Fruit fly (Drosophila melanogaster) whole organism, embryonic: ENCODE data around the gene MRP.
A peak's percentile ranks its signal among the peaks of the same experiment; 100 is the strongest.

Experiments used
- Aef1 ChIP-seq: fragments of 200-800 bp; sonication (Bioruptor generic); IDR thresholded peaks from 3 replicates; pipeline ENCODE4 v1.3.6; 2022; ENCODE audit warnings: missing biosample characterization, missing genetic modification characterization
- Atf6 ChIP-seq: fragments of 200-800 bp; sonication (Bioruptor generic); IDR thresholded peaks from 2 replicates; pipeline ENCODE4 v1.3.6; 2022; ENCODE audit warnings: missing biosample characterization, missing genetic modification characterization
- B-H2 ChIP-seq: fragments of 200-800 bp; sonication (Bioruptor generic); optimal IDR thresholded peaks from 2 replicates; lab custom pipeline; 2018; ENCODE audit warnings: missing biosample characterization, mild to moderate bottlenecking, missing genetic modification characterization
- CG10147 ChIP-seq: fragments of 200-800 bp; sonication (Bioruptor generic); optimal IDR thresholded peaks from 2 replicates; lab custom pipeline; 2019; ENCODE audit warnings: missing biosample characterization, mild to moderate bottlenecking, missing genetic modification characterization, moderate library complexity
- CG10267 ChIP-seq: fragments of 200-800 bp; sonication (Bioruptor generic); optimal IDR thresholded peaks from 2 replicates; lab custom pipeline; 2018; ENCODE audit warnings: missing biosample characterization, mild to moderate bottlenecking, missing genetic modification characterization, moderate library complexity
- CG10654 ChIP-seq: fragments of 200-800 bp; sonication (Bioruptor generic); optimal IDR thresholded peaks from 2 replicates; lab custom pipeline; 2016; ENCODE audit warnings: missing biosample characterization, missing genetic modification characterization
- CG11723 ChIP-seq: fragments of 200-800 bp; sonication (Bioruptor generic); optimal IDR thresholded peaks from 2 replicates; lab custom pipeline; 2017; ENCODE audit warnings: missing biosample characterization, mild to moderate bottlenecking, missing genetic modification characterization
- CG12219 ChIP-seq: fragments of 200-800 bp; sonication (Bioruptor generic); optimal IDR thresholded peaks from 3 replicates; lab custom pipeline; 2018; ENCODE audit warnings: missing biosample characterization, mild to moderate bottlenecking, missing genetic modification characterization
- CG12299 ChIP-seq: fragments of 200-800 bp; sonication (Bioruptor generic); optimal IDR thresholded peaks from 2 replicates; lab custom pipeline; 2018; ENCODE audit warnings: missing biosample characterization, mild to moderate bottlenecking, missing genetic modification characterization
- CG14667 ChIP-seq: fragments of 200-800 bp; sonication (Bioruptor generic); IDR thresholded peaks from 2 replicates; pipeline ENCODE4 v1.3.6; 2022; ENCODE audit warnings: missing biosample characterization, missing genetic modification characterization
- CG14710 ChIP-seq: fragments of 200-800 bp; sonication (Bioruptor generic); optimal IDR thresholded peaks from 3 replicates; lab custom pipeline; 2019; ENCODE audit warnings: missing biosample characterization, mild to moderate bottlenecking, missing genetic modification characterization, moderate library complexity
- CG14860 ChIP-seq: fragments of 200-800 bp; sonication (Bioruptor generic); IDR thresholded peaks from 3 replicates; pipeline ENCODE4 v1.3.6; 2022; ENCODE audit warnings: missing biosample characterization, missing genetic modification characterization; ENCODE audit not compliant: partially characterized antibody
- CG15696 ChIP-seq: fragments of 200-800 bp; sonication (Bioruptor generic); optimal IDR thresholded peaks from 2 replicates; lab custom pipeline; 2019; ENCODE audit warnings: missing biosample characterization, mild to moderate bottlenecking, missing genetic modification characterization, moderate library complexity
- CG17802 ChIP-seq: fragments of 200-800 bp; sonication (Bioruptor generic); optimal IDR thresholded peaks from 2 replicates; lab custom pipeline; 2018; ENCODE audit warnings: missing biosample characterization, mild to moderate bottlenecking, missing genetic modification characterization, moderate library complexity
- CG18476 ChIP-seq: fragments of 200-800 bp; sonication (Bioruptor generic); optimal IDR thresholded peaks from 2 replicates; lab custom pipeline; 2016; ENCODE audit warnings: missing biosample characterization, mild to moderate bottlenecking, missing genetic modification characterization
- CG30020 ChIP-seq: fragments of 200-800 bp; optimal IDR thresholded peaks from 2 replicates; lab custom pipeline; 2019; ENCODE audit warnings: missing biosample characterization, mild to moderate bottlenecking, missing genetic modification characterization, moderate library complexity
- CG30403 ChIP-seq: fragments of 200-800 bp; sonication (Bioruptor generic); optimal IDR thresholded peaks from 3 replicates; lab custom pipeline; 2016; ENCODE audit warnings: missing biosample characterization, missing genetic modification characterization
- CG3065 ChIP-seq: fragments of 200-800 bp; sonication (Bioruptor generic); optimal IDR thresholded peaks from 2 replicates; lab custom pipeline; 2016; ENCODE audit warnings: missing biosample characterization, missing genetic modification characterization
- CG4404 ChIP-seq: fragments of 200-800 bp; sonication (Bioruptor generic); IDR thresholded peaks from 2 replicates; pipeline ENCODE4 v1.3.6; 2022; ENCODE audit warnings: missing biosample characterization, missing genetic modification characterization
- CG4424 ChIP-seq: fragments of 200-800 bp; sonication (Bioruptor generic); optimal IDR thresholded peaks from 3 replicates; lab custom pipeline; 2016; ENCODE audit warnings: missing biosample characterization, missing genetic modification characterization
- CG5953 ChIP-seq: fragments of 200-800 bp; sonication (Bioruptor generic); IDR thresholded peaks from 2 replicates; pipeline ENCODE4 v1.3.6; 2022; ENCODE audit warnings: missing biosample characterization, missing genetic modification characterization
- CG6689 ChIP-seq: fragments of 200-800 bp; sonication (Bioruptor generic); IDR thresholded peaks from 2 replicates; pipeline ENCODE4 v1.3.6; 2022; ENCODE audit warnings: missing biosample characterization, missing genetic modification characterization
- CG7987 ChIP-seq: fragments of 200-800 bp; sonication (Bioruptor generic); optimal IDR thresholded peaks from 2 replicates; lab custom pipeline; 2018; ENCODE audit warnings: missing biosample characterization, mild to moderate bottlenecking, missing genetic modification characterization, moderate library complexity
- CG8359 ChIP-seq: fragments of 200-800 bp; sonication (Bioruptor generic); optimal IDR thresholded peaks from 2 replicates; lab custom pipeline; 2017; ENCODE audit warnings: missing biosample characterization, mild to moderate bottlenecking, missing genetic modification characterization, borderline replicate concordance
- CG9437 ChIP-seq: fragments of 200-800 bp; sonication (Bioruptor generic); optimal IDR thresholded peaks from 2 replicates; lab custom pipeline; 2018; ENCODE audit warnings: missing biosample characterization, mild to moderate bottlenecking, missing genetic modification characterization
- Deaf1 ChIP-seq: fragments of 200-800 bp; optimal IDR thresholded peaks from 3 replicates; lab custom pipeline; 2019; ENCODE audit warnings: missing biosample characterization, mild to moderate bottlenecking, missing genetic modification characterization, moderate library complexity
- Dek ChIP-seq: fragments of 200-800 bp; sonication (Bioruptor generic); optimal IDR thresholded peaks from 3 replicates; lab custom pipeline; 2019; ENCODE audit warnings: missing biosample characterization, mild to moderate bottlenecking, missing genetic modification characterization, moderate library complexity
- Dref ChIP-seq: fragments of 200-800 bp; sonication (Bioruptor generic); IDR thresholded peaks from 2 replicates; pipeline ENCODE4 v1.3.6; 2022; ENCODE audit warnings: missing biosample characterization, missing genetic modification characterization
- Fer3 ChIP-seq: fragments of 200-800 bp; sonication (Bioruptor generic); optimal IDR thresholded peaks from 2 replicates; lab custom pipeline; 2018; ENCODE audit warnings: missing biosample characterization, mild to moderate bottlenecking, missing genetic modification characterization, moderate library complexity
- Gug ChIP-seq: fragments of 200-800 bp; sonication (Bioruptor generic); IDR thresholded peaks from 4 replicates; pipeline ENCODE4 v1.3.6; 2022; ENCODE audit warnings: missing biosample characterization, missing genetic modification characterization
- HLH54F ChIP-seq: fragments of 200-800 bp; sonication (Bioruptor generic); optimal IDR thresholded peaks from 3 replicates; lab custom pipeline; 2016; ENCODE audit warnings: missing biosample characterization, missing genetic modification characterization
- HmgD ChIP-seq: fragments of 200-800 bp; sonication (Bioruptor generic); optimal IDR thresholded peaks from 3 replicates; lab custom pipeline; 2016; ENCODE audit warnings: missing biosample characterization, missing genetic modification characterization
- Hmr ChIP-seq: fragments of 200-800 bp; sonication (Bioruptor generic); optimal IDR thresholded peaks from 3 replicates; lab custom pipeline; 2017; ENCODE audit warnings: mild to moderate bottlenecking, missing biosample characterization, missing genetic modification reagents, missing genetic modification characterization
- Lhr ChIP-seq: fragments of 200-800 bp; sonication (Bioruptor generic); optimal IDR thresholded peaks from 3 replicates; lab custom pipeline; 2017; ENCODE audit warnings: mild to moderate bottlenecking, missing biosample characterization, missing genetic modification reagents, missing genetic modification characterization
- MTF-1 ChIP-seq: fragments of 200-800 bp; sonication (Bioruptor generic); optimal IDR thresholded peaks from 2 replicates; lab custom pipeline; 2018; ENCODE audit warnings: missing biosample characterization, mild to moderate bottlenecking, missing genetic modification characterization, borderline replicate concordance
- Meics ChIP-seq: fragments of 200-800 bp; sonication (Bioruptor generic); optimal IDR thresholded peaks from 2 replicates; lab custom pipeline; 2017; ENCODE audit warnings: missing biosample characterization, mild to moderate bottlenecking, missing genetic modification characterization
- NC2β ChIP-seq: fragments of 200-800 bp; sonication (Bioruptor generic); optimal IDR thresholded peaks from 2 replicates; lab custom pipeline; 2016; ENCODE audit warnings: missing biosample characterization, missing genetic modification characterization
- Nf-YC ChIP-seq: fragments of 200-800 bp; optimal IDR thresholded peaks from 3 replicates; lab custom pipeline; 2019; ENCODE audit warnings: missing biosample characterization, mild to moderate bottlenecking, missing genetic modification characterization, moderate library complexity
- Scr ChIP-seq: fragments of 200-800 bp; sonication (Bioruptor generic); IDR thresholded peaks from 2 replicates; pipeline ENCODE4 v1.3.6; 2022; ENCODE audit warnings: missing biosample characterization, missing genetic modification characterization; ENCODE audit not compliant: partially characterized antibody
- danr ChIP-seq: fragments of 200-800 bp; sonication (Bioruptor generic); IDR thresholded peaks from 2 replicates; pipeline ENCODE4 v1.3.6; 2022; ENCODE audit warnings: missing biosample characterization, missing genetic modification characterization
- disco-r ChIP-seq: fragments of 200-800 bp; sonication (Bioruptor generic); optimal IDR thresholded peaks from 2 replicates; lab custom pipeline; 2016; ENCODE audit warnings: missing biosample characterization, missing genetic modification characterization
- jumu ChIP-seq: fragments of 200-800 bp; sonication (Bioruptor generic); optimal IDR thresholded peaks from 3 replicates; lab custom pipeline; 2016; ENCODE audit warnings: missing biosample characterization, missing genetic modification characterization
- org-1 ChIP-seq: fragments of 200-800 bp; sonication (Bioruptor generic); optimal IDR thresholded peaks from 2 replicates; lab custom pipeline; 2017; ENCODE audit warnings: missing biosample characterization, missing genetic modification characterization
- pum ChIP-seq: fragments of 200-800 bp; sonication (Bioruptor generic); optimal IDR thresholded peaks from 2 replicates; lab custom pipeline; 2016; ENCODE audit warnings: missing biosample characterization, missing genetic modification characterization
- pzg ChIP-seq: fragments of 200-800 bp; sonication (Bioruptor generic); optimal IDR thresholded peaks from 3 replicates; lab custom pipeline; 2018; ENCODE audit warnings: missing biosample characterization, mild to moderate bottlenecking, missing genetic modification characterization, moderate library complexity
- schlank ChIP-seq: fragments of 200-800 bp; sonication (Bioruptor generic); optimal IDR thresholded peaks from 2 replicates; lab custom pipeline; 2018; ENCODE audit warnings: missing biosample characterization, mild to moderate bottlenecking, missing genetic modification characterization
- sens ChIP-seq: fragments of 200-800 bp; sonication (Bioruptor generic); peaks from one replicate; lab custom pipeline; 2016; ENCODE audit warnings: missing biosample characterization, missing genetic modification characterization
- trh ChIP-seq: fragments of 200-800 bp; sonication (Bioruptor generic); optimal IDR thresholded peaks from 2 replicates; lab custom pipeline; 2016; ENCODE audit warnings: missing biosample characterization, missing genetic modification characterization

Gene MRP

dm6 chr2L:12720430-12721396 is 1.9 kb downstream of the MRP start (continued):
- TF ChIP-seq Hmr (GFP tag; lab: Kevin White, UChicago) (peak; percentile 56), CG14667 (GFP tag; lab: Robert Waterston, UW) (peak; percentile 23; the same call in 1 of the 2 replicates), CG4404 (GFP tag; lab: Robert Waterston, UW) (no peak), CG4424 (GFP tag; lab: Kevin White, UChicago) (peak; percentile 46), CG9437 (peak; percentile 13), disco-r (no peak), pzg (no peak), pum (GFP tag; lab: Kevin White, UChicago) (peak; percentile 17), CG18476 (GFP tag; lab: Kevin White, UChicago) (peak; percentile 63), B-H2 (GFP tag; lab: Kevin White, UChicago) (no peak), Fer3 (tag; lab: Kevin White, UChicago) (peak; percentile 61), CG15696 (peak; percentile 25), jumu (GFP tag; lab: Kevin White, UChicago) (no peak), schlank (tag; lab: Kevin White, UChicago) (no peak), danr (GFP tag; lab: Robert Waterston, UW) (no peak; the same call in 1 of the 2 replicates), Dek (no peak), CG6689 (GFP tag; lab: Robert Waterston, UW) (peak; percentile 80), CG12299 (tag; lab: Kevin White, UChicago) (no peak), HLH54F (GFP tag; lab: Kevin White, UChicago) (peak; percentile 27), NC2β (GFP tag; lab: Kevin White, UChicago) (no peak), Aef1 (peak; percentile 47; the same call in 1 of the 3 replicates), CG12219 (GFP tag; lab: Kevin White, UChicago) (no peak), CG10267 (tag; lab: Kevin White, UChicago) (peak; percentile 39), CG10654 (GFP tag; lab: Kevin White, UChicago) (no peak), CG8359 (GFP tag; lab: Kevin White, UChicago) (no peak), Meics (peak; percentile 73), CG17802 (tag; lab: Kevin White, UChicago) (no peak), Deaf1 (tag; lab: Kevin White, UChicago) (peak; percentile 35), MTF-1 (no peak), org-1 (GFP tag; lab: Kevin White, UChicago) (peak; percentile 0), CG30403 (GFP tag; lab: Kevin White, UChicago) (peak; percentile 21), Dref (GFP tag; lab: Robert Waterston, UW) (no peak), HmgD (GFP tag; lab: Kevin White, UChicago) (no peak), Gug (GFP tag; lab: Robert Waterston, UW) (peak; percentile 67; the same call in 3 of the 4 replicates), CG10147 (GFP tag; lab: Kevin White, UChicago) (peak; percentile 29), Scr (GFP tag; lab: Robert Waterston, UW) (no peak), Nf-YC (tag; lab: Kevin White, UChicago) (peak; percentile 54), trh (GFP tag; lab: Kevin White, UChicago) (no peak), CG7987 (peak; percentile 30), CG14710 (tag; lab: Kevin White, UChicago) (peak; percentile 40), CG14860 (GFP tag; lab: Robert Waterston, UW) (no peak), sens (peak; percentile 52), CG30020 (tag; lab: Kevin White, UChicago) (no peak), Atf6 (peak; percentile 76), Lhr (GFP tag; lab: Kevin White, UChicago) (no peak), CG5953 (GFP tag; lab: Robert Waterston, UW) (no peak), CG3065 (GFP tag; lab: Kevin White, UChicago) (no peak), CG11723 (GFP tag; lab: Kevin White, UChicago) (no peak)
